Fruit fly (Drosophila melanogaster): ENCODE results near the gene CG34300.

Gene CG34300

dm6 chr3R:30275970-30276369 lies 30.5 kb downstream of the CG34300 start:
- TF ChIP-seq CG10348 (GFP tag; IDR thresholded peaks at IDR 0.05) (no peak), CG9948 (tag; optimal IDR thresholded peaks at IDR 0.05) (no peak), fd96Ca (GFP tag; IDR thresholded peaks at IDR 0.05) (no peak), CG8159 (tag; optimal IDR thresholded peaks at IDR 0.05) (no peak), rn (GFP tag; IDR thresholded peaks at IDR 0.05) (no peak), Pif1B (GFP tag; optimal IDR thresholded peaks at IDR 0.05) (no peak), CG15710 (tag; optimal IDR thresholded peaks at IDR 0.05) (no peak), EcR (GFP tag; optimal IDR thresholded peaks at IDR 0.05) (no peak), CG17806 (tag; optimal IDR thresholded peaks at IDR 0.05) (no peak), Pif1A (GFP tag; optimal IDR thresholded peaks at IDR 0.05) (no peak), gl (tag; optimal IDR thresholded peaks at IDR 0.05) (no peak), Ets98B (GFP tag; IDR thresholded peaks at IDR 0.05) (no peak), Snoo (tag; optimal IDR thresholded peaks at IDR 0.05) (no peak)

- TF ChIP-seq CG8159 (tag; optimal IDR thresholded peaks at IDR 0.05) (no peak), Snoo (tag; optimal IDR thresholded peaks at IDR 0.05) (no peak), Ets98B (GFP tag; IDR thresholded peaks at IDR 0.05) (no peak), CG10348 (GFP tag; IDR thresholded peaks at IDR 0.05) (no peak)
Measured at dm6 chr3R:30273898-30274297, 32.5 kb downstream of the CG34300 start.

DNA sequence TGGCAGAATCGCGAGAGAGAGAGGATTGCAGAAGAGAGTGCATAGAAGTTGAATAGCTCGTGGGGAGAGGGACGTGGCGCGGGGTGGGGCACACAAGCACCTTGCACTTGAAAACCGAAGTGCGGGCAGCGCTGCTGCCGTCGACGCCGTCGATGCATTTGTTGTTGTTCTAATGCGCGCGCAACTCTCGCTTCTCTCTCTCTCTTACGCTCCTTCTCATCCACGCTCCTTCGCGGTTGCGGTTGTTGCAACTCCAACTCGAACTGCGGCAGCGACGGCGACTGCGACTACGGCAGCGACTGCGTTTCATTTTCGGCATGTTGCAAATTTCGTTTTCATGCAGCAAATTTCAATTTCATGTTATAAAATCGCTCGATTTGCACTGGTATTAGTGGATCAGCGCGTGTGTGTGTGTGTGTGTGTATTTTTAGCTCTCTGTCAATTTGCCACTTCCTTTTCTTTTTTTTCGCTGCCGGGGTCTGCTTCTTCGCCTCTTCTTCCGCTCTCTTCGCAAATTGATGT lies 33.5 kb downstream of the CG34300 start:
- TF ChIP-seq CG8159 (tag; optimal IDR thresholded peaks at IDR 0.05) (no peak), CG34367 (tag; optimal IDR thresholded peaks at IDR 0.05) (no peak), fd96Ca (GFP tag; IDR thresholded peaks at IDR 0.05) (no peak), CG9948 (tag; optimal IDR thresholded peaks at IDR 0.05) (no peak), CG12605 (GFP tag; IDR thresholded peaks at IDR 0.05) (no peak), CG17806 (tag; optimal IDR thresholded peaks at IDR 0.05) (no peak), D1 (tag; optimal IDR thresholded peaks at IDR 0.05) (no peak), CG10348 (GFP tag; IDR thresholded peaks at IDR 0.05) (no peak), CG15710 (tag; optimal IDR thresholded peaks at IDR 0.05) (no peak), CG13204 (GFP tag; optimal IDR thresholded peaks at IDR 0.05) (no peak), Snoo (tag; optimal IDR thresholded peaks at IDR 0.05) (no peak)

DNA sequence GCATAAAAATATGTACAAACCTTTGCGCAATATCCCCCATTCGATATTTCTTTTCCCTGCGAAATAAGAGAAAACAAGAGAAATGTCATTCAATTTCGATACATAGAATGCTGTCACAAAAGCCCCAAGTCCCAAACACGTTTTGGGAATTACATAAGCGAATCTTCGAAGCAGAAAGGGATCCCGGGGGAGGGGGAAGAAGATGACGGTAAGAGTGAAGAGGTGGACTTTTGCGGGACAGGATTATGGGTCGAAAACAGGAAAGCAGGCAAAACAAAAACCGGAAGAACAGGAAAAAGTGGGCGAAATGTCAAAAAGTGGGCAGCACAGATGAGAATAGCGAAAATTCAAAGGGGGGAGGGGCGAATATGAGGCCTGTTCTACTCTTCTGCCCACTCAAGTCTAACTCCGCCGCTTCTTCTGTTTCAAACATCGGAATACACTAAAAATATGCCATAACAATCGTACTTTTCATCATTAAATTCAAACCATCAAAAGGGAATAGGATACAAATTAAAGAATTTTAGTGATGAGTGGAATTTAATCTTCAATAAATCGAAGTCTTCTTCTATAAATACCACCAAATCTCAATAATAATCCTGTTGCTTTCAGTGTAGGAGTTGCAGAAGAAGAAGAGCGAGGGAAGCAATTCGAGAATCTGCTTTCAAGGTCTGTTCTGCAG lies 34.1 kb downstream of the CG34300 start:
- peak; percentile 96 for TF ChIP-seq CG4496 (GFP tag; IDR thresholded peaks at IDR 0.05)
- TF ChIP-seq CG8301 (tag; optimal IDR thresholded peaks at IDR 0.05): peak; percentile 98
- TF ChIP-seq EcR (GFP tag; optimal IDR thresholded peaks at IDR 0.05): peak; percentile 62
- TF ChIP-seq Snoo (tag; optimal IDR thresholded peaks at IDR 0.05): peak; percentile 92
- TF ChIP-seq Ets98B (GFP tag; IDR thresholded peaks at IDR 0.05): peak; percentile 73
- peak; percentile 96 for TF ChIP-seq gl (tag; optimal IDR thresholded peaks at IDR 0.05)
- TF ChIP-seq rn (GFP tag; IDR thresholded peaks at IDR 0.05): peak; percentile 82
- TF ChIP-seq CG12605 (GFP tag; IDR thresholded peaks at IDR 0.05): peak; percentile 91
- peak; percentile 98 for TF ChIP-seq CG8159 (tag; optimal IDR thresholded peaks at IDR 0.05)
- TF ChIP-seq Pif1A (GFP tag; optimal IDR thresholded peaks at IDR 0.05): peak; percentile 90
- TF ChIP-seq CG17806 (tag; optimal IDR thresholded peaks at IDR 0.05): peak; percentile 99
- TF ChIP-seq CG10348 (GFP tag; IDR thresholded peaks at IDR 0.05): no peak
- peak; percentile 90 for TF ChIP-seq CG13204 (GFP tag; optimal IDR thresholded peaks at IDR 0.05)
- TF ChIP-seq CG9948 (tag; optimal IDR thresholded peaks at IDR 0.05): peak; percentile 99
- peak; percentile 98 for TF ChIP-seq CG15710 (tag; optimal IDR thresholded peaks at IDR 0.05)
- peak; percentile 99 for TF ChIP-seq CG14655 (GFP tag; optimal IDR thresholded peaks at IDR 0.05)
- peak; percentile 93 for TF ChIP-seq Pif1B (GFP tag; optimal IDR thresholded peaks at IDR 0.05)
- peak; percentile 98 for TF ChIP-seq D1 (tag; optimal IDR thresholded peaks at IDR 0.05)
- TF ChIP-seq CG34367 (tag; optimal IDR thresholded peaks at IDR 0.05): peak; percentile 98
- TF ChIP-seq CG32121 (GFP tag; IDR thresholded peaks at IDR 0.05): peak; percentile 40; the same call in 1 of the 2 replicates
- peak; percentile 81; the same call in 2 of the 3 replicates for TF ChIP-seq fd96Ca (GFP tag; IDR thresholded peaks at IDR 0.05)

DNA sequence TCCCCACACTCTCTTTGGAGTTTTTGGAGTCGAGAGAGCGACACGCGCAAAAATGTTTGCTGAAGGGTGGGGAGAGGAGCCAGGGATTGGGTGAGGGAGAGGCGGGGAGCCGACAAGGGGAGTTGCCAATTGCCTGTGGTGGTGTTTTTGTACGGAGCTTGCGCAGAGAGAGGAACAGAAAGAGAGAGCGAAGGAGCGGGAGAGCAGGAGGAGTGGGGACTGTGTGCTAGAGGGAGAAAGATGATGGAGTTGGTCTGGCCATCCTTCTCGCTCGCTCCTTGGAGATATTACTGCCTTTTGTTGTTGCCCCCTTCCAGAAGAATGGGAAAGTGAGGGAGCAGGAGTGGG lies 35.3 kb downstream of the CG34300 start:
- no peak for TF ChIP-seq CG17806 (tag; optimal IDR thresholded peaks at IDR 0.05)
- no peak for TF ChIP-seq CG34367 (tag; optimal IDR thresholded peaks at IDR 0.05)
- 0 out of 3 replicates have a peak, but pooled peaks have one; percentile 9 for TF ChIP-seq CG4496 (GFP tag; IDR thresholded peaks at IDR 0.05)
- TF ChIP-seq gl (tag; optimal IDR thresholded peaks at IDR 0.05): no peak
- TF ChIP-seq CG8159 (tag; optimal IDR thresholded peaks at IDR 0.05): no peak
- TF ChIP-seq CG10348 (GFP tag; IDR thresholded peaks at IDR 0.05): no peak
- TF ChIP-seq CG13204 (GFP tag; optimal IDR thresholded peaks at IDR 0.05): peak; percentile 54
- TF ChIP-seq CG14655 (GFP tag; optimal IDR thresholded peaks at IDR 0.05): no peak
- TF ChIP-seq Pif1A (GFP tag; optimal IDR thresholded peaks at IDR 0.05): no peak
- no peak for TF ChIP-seq CG15710 (tag; optimal IDR thresholded peaks at IDR 0.05)
- no peak for TF ChIP-seq CG12605 (GFP tag; IDR thresholded peaks at IDR 0.05)
- no peak for TF ChIP-seq CG9948 (tag; optimal IDR thresholded peaks at IDR 0.05)
- TF ChIP-seq fd96Ca (GFP tag; IDR thresholded peaks at IDR 0.05): 0 out of 3 replicates have a peak, but pooled peaks have one; percentile 19
- peak; percentile 63 for TF ChIP-seq EcR (GFP tag; optimal IDR thresholded peaks at IDR 0.05)
- TF ChIP-seq Snoo (tag; optimal IDR thresholded peaks at IDR 0.05): no peak
- no peak for TF ChIP-seq Pif1B (GFP tag; optimal IDR thresholded peaks at IDR 0.05)
- TF ChIP-seq CG8301 (tag; optimal IDR thresholded peaks at IDR 0.05): no peak
- TF ChIP-seq Ets98B (GFP tag; IDR thresholded peaks at IDR 0.05): no peak
- no peak for TF ChIP-seq CG32121 (GFP tag; IDR thresholded peaks at IDR 0.05)
- no peak for TF ChIP-seq rn (GFP tag; IDR thresholded peaks at IDR 0.05)
- TF ChIP-seq D1 (tag; optimal IDR thresholded peaks at IDR 0.05): no peak
